Fruit fly (Drosophila melanogaster) whole organism, embryonic: ENCODE data around the gene rdog.
A peak's percentile ranks its signal among the peaks of the same experiment; 100 is the strongest.

Experiments used
- CG10543 ChIP-seq: fragments of 200-800 bp; sonication (Bioruptor generic); optimal IDR thresholded peaks from 3 replicates; lab custom pipeline; 2017; ENCODE audit warnings: missing biosample characterization, mild to moderate bottlenecking, missing genetic modification characterization, moderate library complexity
- CG11504 ChIP-seq: fragments of 200-800 bp; sonication (Bioruptor generic); optimal IDR thresholded peaks from 3 replicates; lab custom pipeline; 2019; ENCODE audit warnings: missing biosample characterization, mild to moderate bottlenecking, missing genetic modification characterization, moderate library complexity
- CG15514 ChIP-seq: fragments of 200-800 bp; sonication (Bioruptor generic); optimal IDR thresholded peaks from 3 replicates; lab custom pipeline; 2017; ENCODE audit warnings: missing biosample characterization, missing genetic modification characterization, mild to moderate bottlenecking, moderate library complexity, missing genetic modification reagents
- CG17361 ChIP-seq: fragments of 200-800 bp; sonication (Bioruptor generic); IDR thresholded peaks from 3 replicates; pipeline ENCODE4 v1.3.6; 2022; ENCODE audit warnings: missing biosample characterization, missing genetic modification characterization
- CG17802 ChIP-seq: fragments of 200-800 bp; sonication (Bioruptor generic); optimal IDR thresholded peaks from 2 replicates; lab custom pipeline; 2018; ENCODE audit warnings: missing biosample characterization, mild to moderate bottlenecking, missing genetic modification characterization, moderate library complexity
- CG18599 ChIP-seq: fragments of 200-800 bp; sonication (Bioruptor generic); optimal IDR thresholded peaks from 3 replicates; lab custom pipeline; 2017; ENCODE audit warnings: missing biosample characterization, missing genetic modification characterization, mild to moderate bottlenecking, moderate library complexity, missing genetic modification reagents
- CG34376 ChIP-seq: fragments of 200-800 bp; sonication (Bioruptor generic); optimal IDR thresholded peaks from 2 replicates; lab custom pipeline; 2018; ENCODE audit warnings: missing biosample characterization, mild to moderate bottlenecking, missing genetic modification characterization
- CG3838 ChIP-seq: fragments of 200-800 bp; sonication (Bioruptor generic); optimal IDR thresholded peaks from 3 replicates; lab custom pipeline; 2016; ENCODE audit warnings: missing biosample characterization, missing genetic modification characterization
- CG42726 ChIP-seq: fragments of 200-800 bp; sonication (Bioruptor generic); IDR thresholded peaks from 2 replicates; pipeline ENCODE4 v1.3.6; 2022; ENCODE audit warnings: missing biosample characterization, missing genetic modification characterization; ENCODE audit not compliant: partially characterized antibody
- CG8290 ChIP-seq, 3 experiments: fragments of 200-800 bp; sonication (Bioruptor generic); optimal IDR thresholded peaks; 2 replicates each; lab custom pipeline; 2016 to 2019; ENCODE audit warnings: missing biosample characterization in 3 of 3, missing genetic modification characterization in 3 of 3, mild to moderate bottlenecking in 2 of 3, moderate library complexity in 1 of 3
- CG8765 ChIP-seq: fragments of 200-800 bp; sonication (Bioruptor generic); IDR thresholded peaks from 2 replicates; pipeline ENCODE4 v1.3.6; 2022; ENCODE audit warnings: missing biosample characterization, missing genetic modification characterization
- Eip74EF ChIP-seq, 2 experiments: fragments of 200-800 bp in 1 of 2; fragments of >200 bp in 1 of 2; sonication (Bioruptor generic) in 1 of 2; optimal IDR thresholded peaks; 2 replicates each; lab custom pipeline; 2017 to 2019; ENCODE audit warnings: missing biosample characterization in 2 of 2, missing genetic modification characterization in 2 of 2, mild to moderate bottlenecking in 1 of 2, moderate library complexity in 1 of 2
- GATAe ChIP-seq: fragments of 200-800 bp; sonication (Bioruptor generic); conservative IDR thresholded peaks from 2 replicates; pipeline ENCODE4 v1.3.6; 2022; ENCODE audit warnings: missing biosample characterization, missing genetic modification characterization
- HLH3B ChIP-seq: fragments of 200-800 bp; sonication (Bioruptor generic); IDR thresholded peaks from 2 replicates; pipeline ENCODE4 v1.3.6; 2022; ENCODE audit warnings: missing biosample characterization, missing genetic modification characterization
- Hey ChIP-seq: fragments of 200-800 bp; sonication (Bioruptor generic); optimal IDR thresholded peaks from 3 replicates; lab custom pipeline; 2018; ENCODE audit warnings: missing biosample characterization, mild to moderate bottlenecking, missing genetic modification characterization
- HmgZ ChIP-seq: fragments of 200-800 bp; sonication (Bioruptor generic); optimal IDR thresholded peaks from 2 replicates; lab custom pipeline; 2018; ENCODE audit warnings: missing biosample characterization, mild to moderate bottlenecking, missing genetic modification characterization
- Jarid2 ChIP-seq: fragments of 200-800 bp; sonication (Bioruptor generic); optimal IDR thresholded peaks from 3 replicates; lab custom pipeline; 2017; ENCODE audit warnings: mild to moderate bottlenecking, missing biosample characterization, missing genetic modification reagents, missing genetic modification characterization
- Mad ChIP-seq: fragments of 200-800 bp; sonication (Bioruptor generic); optimal IDR thresholded peaks from 2 replicates; lab custom pipeline; 2016; ENCODE audit warnings: missing biosample characterization, missing genetic modification characterization
- NC2α ChIP-seq: fragments of 200-800 bp; sonication (Bioruptor generic); optimal IDR thresholded peaks from 2 replicates; lab custom pipeline; 2016; ENCODE audit warnings: missing biosample characterization, missing genetic modification characterization
- NC2β ChIP-seq: fragments of 200-800 bp; sonication (Bioruptor generic); optimal IDR thresholded peaks from 2 replicates; lab custom pipeline; 2016; ENCODE audit warnings: missing biosample characterization, missing genetic modification characterization
- Optix ChIP-seq: fragments of 200-800 bp; sonication (Bioruptor generic); IDR thresholded peaks from 3 replicates; pipeline ENCODE4 v1.3.6; 2022; ENCODE audit warnings: missing biosample characterization, missing genetic modification characterization
- Sin3A ChIP-seq: fragments of >200 bp; optimal IDR thresholded peaks from 2 replicates; lab custom pipeline; 2018
- Vsx1 ChIP-seq: fragments of 200-800 bp; sonication (Bioruptor generic); optimal IDR thresholded peaks from 2 replicates; lab custom pipeline; 2017; ENCODE audit warnings: missing biosample characterization, mild to moderate bottlenecking, missing genetic modification characterization, missing genetic modification reagents
- cad ChIP-seq: fragments of >200 bp; optimal IDR thresholded peaks from 2 replicates; lab custom pipeline; 2017; ENCODE audit warnings: missing biosample characterization, missing genetic modification characterization
- cg ChIP-seq: fragments of 200-800 bp; sonication (Bioruptor generic); optimal IDR thresholded peaks from 3 replicates; lab custom pipeline; 2019; ENCODE audit warnings: missing biosample characterization, mild to moderate bottlenecking, missing genetic modification characterization, moderate library complexity
- chif ChIP-seq, 2 experiments: fragments of 200-800 bp; sonication (Bioruptor generic); optimal IDR thresholded peaks; 3 replicates each; lab custom pipeline; 2016; ENCODE audit warnings: missing biosample characterization in 2 of 2, missing genetic modification characterization in 2 of 2
- ci ChIP-seq: fragments of 200-800 bp; sonication (Bioruptor generic); IDR thresholded peaks from 3 replicates; pipeline ENCODE4 v1.3.6; 2022; ENCODE audit warnings: missing biosample characterization, missing genetic modification characterization
- exex ChIP-seq: fragments of 200-800 bp; sonication (Bioruptor generic); optimal IDR thresholded peaks from 4 replicates; lab custom pipeline; 2018; ENCODE audit warnings: missing biosample characterization, mild to moderate bottlenecking, missing genetic modification characterization, moderate library complexity
- eyg ChIP-seq: fragments of 200-800 bp; sonication (Bioruptor generic); optimal IDR thresholded peaks from 3 replicates; lab custom pipeline; 2016; ENCODE audit warnings: missing biosample characterization, missing genetic modification characterization
- gem ChIP-seq: fragments of 200-800 bp; sonication (Bioruptor generic); optimal IDR thresholded peaks from 2 replicates; lab custom pipeline; 2019; ENCODE audit warnings: missing biosample characterization, mild to moderate bottlenecking, missing genetic modification characterization, moderate library complexity
- grn ChIP-seq: fragments of 200-800 bp; sonication (Bioruptor generic); optimal IDR thresholded peaks from 3 replicates; lab custom pipeline; 2017; ENCODE audit warnings: missing biosample characterization, missing genetic modification characterization
- gro ChIP-seq: fragments of 200-800 bp; sonication (Bioruptor generic); optimal IDR thresholded peaks from 2 replicates; lab custom pipeline; 2016; ENCODE audit warnings: missing biosample characterization, missing genetic modification characterization
- gt ChIP-seq: fragments of 200-800 bp; sonication (Bioruptor generic); IDR thresholded peaks from 2 replicates; pipeline ENCODE4 v1.3.6; 2022; ENCODE audit warnings: missing biosample characterization, missing genetic modification characterization
- kni ChIP-seq: fragments of 200-800 bp; sonication (Bioruptor generic); optimal IDR thresholded peaks from 3 replicates; lab custom pipeline; 2017; ENCODE audit warnings: mild to moderate bottlenecking, missing biosample characterization, missing genetic modification reagents, missing genetic modification characterization
- lab ChIP-seq: fragments of 200-800 bp; sonication (Bioruptor generic); optimal IDR thresholded peaks from 3 replicates; lab custom pipeline; 2017; ENCODE audit warnings: missing biosample characterization, missing genetic modification characterization, mild to moderate bottlenecking, moderate library complexity, missing genetic modification reagents
- mirr ChIP-seq: fragments of 200-800 bp; sonication (Bioruptor generic); optimal IDR thresholded peaks from 3 replicates; lab custom pipeline; 2018; ENCODE audit warnings: missing biosample characterization, mild to moderate bottlenecking, missing genetic modification characterization
- nerfin-1 ChIP-seq: fragments of 200-800 bp; sonication (Bioruptor generic); optimal IDR thresholded peaks from 3 replicates; lab custom pipeline; 2019; ENCODE audit warnings: missing biosample characterization, mild to moderate bottlenecking, missing genetic modification characterization, moderate library complexity
- nom ChIP-seq: fragments of 200-800 bp; sonication (Bioruptor generic); optimal IDR thresholded peaks from 2 replicates; lab custom pipeline; 2017; ENCODE audit warnings: missing biosample characterization, missing genetic modification characterization, mild to moderate bottlenecking, moderate library complexity, missing genetic modification reagents
- otp ChIP-seq: fragments of 200-800 bp; sonication (Bioruptor generic); IDR thresholded peaks from 3 replicates; pipeline ENCODE4, ENCODE4 v1.3.6; 2022; ENCODE audit warnings: missing biosample characterization, missing genetic modification characterization
- run ChIP-seq: fragments of 200-800 bp; sonication (Bioruptor generic); optimal IDR thresholded peaks from 3 replicates; lab custom pipeline; 2018; ENCODE audit warnings: missing biosample characterization, mild to moderate bottlenecking, missing genetic modification characterization
- sd ChIP-seq: fragments of 200-800 bp; sonication (Bioruptor generic); optimal IDR thresholded peaks from 3 replicates; lab custom pipeline; 2018; ENCODE audit warnings: missing biosample characterization, mild to moderate bottlenecking, missing genetic modification characterization, moderate library complexity
- sens-2 ChIP-seq: fragments of 200-800 bp; sonication (Bioruptor generic); IDR thresholded peaks from 2 replicates; pipeline ENCODE4 v1.3.6; 2022; ENCODE audit warnings: missing biosample characterization, missing genetic modification characterization
- sug ChIP-seq: fragments of 200-800 bp; optimal IDR thresholded peaks from 2 replicates; lab custom pipeline; 2019; ENCODE audit warnings: missing biosample characterization, mild to moderate bottlenecking, missing genetic modification characterization, moderate library complexity
- tup ChIP-seq: fragments of 200-800 bp; sonication (Bioruptor generic); optimal IDR thresholded peaks from 2 replicates; lab custom pipeline; 2016; ENCODE audit warnings: missing biosample characterization, mild to moderate bottlenecking, missing genetic modification characterization, moderate library complexity
- vnd ChIP-seq: fragments of 200-800 bp; sonication (Bioruptor generic); IDR thresholded peaks from 3 replicates; pipeline ENCODE4 v1.3.6; 2022; ENCODE audit warnings: missing biosample characterization, missing genetic modification characterization; ENCODE audit not compliant: partially characterized antibody
- z ChIP-seq: fragments of 200-800 bp; sonication (Bioruptor generic); IDR thresholded peaks from 3 replicates; pipeline ENCODE4 v1.3.6; 2022; ENCODE audit warnings: missing biosample characterization, missing genetic modification characterization

Gene rdog

dm6 chr3R:29157418-29158398 is at the start of gene rdog (continued):
- TF ChIP-seq CG11504 (peak; percentile 75), nom (GFP tag; lab: Kevin White, UChicago) (peak; percentile 72), CG8765 (GFP tag; lab: Robert Waterston, UW) (peak; percentile 51; the same call in 1 of the 2 replicates), run (tag; lab: Kevin White, UChicago) (peak; percentile 39), Optix (GFP tag; lab: Robert Waterston, UW) (peak; percentile 72; the same call in 2 of the 3 replicates), CG8290 (GFP tag; optimal IDR thresholded peaks at IDR 0.05; lab: Kevin White, UChicago) (peak; percentile 71), CG8290 (tag; optimal IDR thresholded peaks at IDR 0.05; lab: Kevin White, UChicago) (peak in 1 of 2 experiments; percentile 84), CG17802 (peak; percentile 39), gt (no peak)

DNA sequence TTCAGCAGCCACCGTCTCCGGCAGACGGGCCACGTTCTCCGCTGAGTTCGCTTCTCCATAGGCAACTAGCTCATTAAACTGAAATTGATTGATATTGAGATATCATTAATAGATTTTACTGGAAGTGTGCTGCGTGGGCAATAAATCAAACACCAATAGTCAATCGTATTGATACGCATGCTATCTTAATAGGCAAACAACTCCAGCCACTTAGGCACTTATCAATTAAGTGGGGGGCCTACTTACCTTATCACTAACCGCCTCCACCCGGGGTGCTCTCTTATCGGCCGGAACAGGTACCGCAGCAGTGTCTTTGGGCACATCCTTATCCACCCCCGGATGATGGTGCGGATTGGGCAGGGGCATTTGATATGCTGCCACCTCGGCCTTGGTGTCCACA is 46.1 kb upstream of the rdog start:
- TF ChIP-seq CG18599 (peak; percentile 74), CG3838 (no peak), HmgZ (tag; lab: Kevin White, UChicago) (peak; percentile 1), mirr (GFP tag; lab: Kevin White, UChicago) (peak; percentile 97), CG34376 (GFP tag; lab: Kevin White, UChicago) (peak; percentile 70), gro (GFP tag; lab: Kevin White, UChicago) (peak; percentile 88), eyg (GFP tag; lab: Kevin White, UChicago) (no peak), cad (GFP tag; lab: Kevin White, UChicago) (no peak), Jarid2 (peak; percentile 29), grn (GFP tag; lab: Kevin White, UChicago) (peak; percentile 97), NC2β (GFP tag; lab: Kevin White, UChicago) (no peak), kni (GFP tag; lab: Kevin White, UChicago) (no peak), NC2α (GFP tag; lab: Kevin White, UChicago) (no peak), sd (tag; lab: Kevin White, UChicago) (no peak), CG42726 (no peak), GATAe (GFP tag; lab: Robert Waterston, UW) (peak; percentile 87; the same call in 1 of the 2 replicates), CG15514 (GFP tag; lab: Kevin White, UChicago) (no peak), vnd (0 out of 3 replicates have a peak, but pooled peaks have one; percentile 48), HLH3B (no peak), CG17361 (GFP tag; lab: Robert Waterston, UW) (no peak), Eip74EF (GFP tag; optimal IDR thresholded peaks at IDR 0.05; lab: Kevin White, UChicago) (no peak), sens-2 (0 out of 2 replicates have a peak, but pooled peaks have one; percentile 20), ci (GFP tag; lab: Robert Waterston, UW) (0 out of 3 replicates have a peak, but pooled peaks have one; percentile 19), tup (no peak), CG10543 (peak; percentile 38), otp (GFP tag; lab: Robert Waterston, UW) (0 out of 3 replicates have a peak, but pooled peaks have one; percentile 22), sug (tag; lab: Kevin White, UChicago) (peak; percentile 99), gem (no peak), Hey (tag; lab: Kevin White, UChicago) (peak; percentile 98), Vsx1 (peak; percentile 99), chif (GFP tag; optimal IDR thresholded peaks at IDR 0.05; lab: Kevin White, UChicago) (no peak), exex (tag; lab: Kevin White, UChicago) (peak; percentile 100), z (no peak), Sin3A (lab: Kevin White, UChicago) (no peak), nerfin-1 (tag; lab: Kevin White, UChicago) (no peak), Mad (no peak), lab (GFP tag; lab: Kevin White, UChicago) (peak; percentile 90), cg (no peak)
- TF ChIP-seq, all 482 proteins: peak for 18
